Worm (Caenorhabditis elegans) whole organism, mixed stage, embryonic: ENCODE results near the gene sumv-2.

Experiments
- M03D4.4 ChIP-seq: sonication (generic microtip); optimal IDR thresholded peaks from 2 replicates; lab custom pipeline; 2017; ENCODE audit warnings: mild to moderate bottlenecking, missing genetic modification characterization, missing compliant biosample characterization
- ham-2 ChIP-seq: fragments of 200-800 bp; sonication (Bioruptor generic); optimal IDR thresholded peaks from 2 replicates; lab custom pipeline; 2018; ENCODE audit warnings: mild to moderate bottlenecking, missing genetic modification characterization, missing compliant biosample characterization
- mep-1 ChIP-seq: fragments of 150-350 bp; optimal IDR thresholded peaks from 2 replicates; lab custom pipeline; 2017; ENCODE audit warnings: missing biosample characterization, missing genetic modification reagents, missing genetic modification characterization, inconsistent platforms
- nhr-237 ChIP-seq: fragments of 150-350 bp; optimal IDR thresholded peaks from 2 replicates; lab custom pipeline; 2014; ENCODE audit warnings: missing biosample characterization, missing genetic modification characterization
- ztf-11 ChIP-seq: fragments of 150-350 bp; optimal IDR thresholded peaks from 2 replicates; lab custom pipeline; 2014; ENCODE audit warnings: missing biosample characterization, missing genetic modification characterization

DNA sequence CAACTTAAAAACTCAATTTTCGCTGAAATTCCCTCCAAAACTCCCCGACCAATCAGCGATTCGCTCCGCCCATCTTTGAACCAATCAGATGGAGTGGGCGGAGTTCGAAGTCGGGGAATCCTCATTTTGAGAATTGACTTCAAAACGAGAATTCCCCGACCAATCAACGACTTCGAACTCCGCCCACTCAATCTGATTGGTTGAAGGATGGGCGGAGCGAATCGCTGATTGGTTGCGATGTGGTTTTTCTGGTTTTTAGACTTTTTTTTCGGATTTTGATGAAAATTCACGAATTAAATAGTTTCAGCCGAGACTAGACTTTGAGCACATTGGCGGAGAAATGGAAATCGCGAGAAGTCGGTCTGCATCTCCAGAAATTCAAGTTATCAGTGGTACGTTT is 45.4 kb upstream of the sumv-2 start:
- no peak for TF ChIP-seq nhr-237
- no peak for TF ChIP-seq mep-1
- no peak for TF ChIP-seq ham-2 (GFP tag; lab: Kevin White, UChicago)
- no peak for TF ChIP-seq ztf-11 (tag; lab: Kevin White, UChicago)
- TF ChIP-seq M03D4.4 (tag; lab: Kevin White, UChicago) = no peak
